Fruit fly (Drosophila melanogaster): ENCODE results near the gene Cpr72Ec.

The Cpr72Ec gene

dm6 chr3L:16359795-16360194 lies 7.3 kb downstream of the Cpr72Ec start:
- TF ChIP-seq rgr (GFP tag; optimal IDR thresholded peaks at IDR 0.05) (peak; percentile 16), OdsH (GFP tag; optimal IDR thresholded peaks at IDR 0.05) (no peak), Hr83 (GFP tag; optimal IDR thresholded peaks at IDR 0.05; ENCODE audit: poor library complexity, severe bottlenecking) (peak; percentile 1), brk (GFP tag; optimal IDR thresholded peaks at IDR 0.05) (peak; percentile 1)

- TF ChIP-seq Hr78 (GFP tag; optimal IDR thresholded peaks at IDR 0.05) (no peak), foxo (GFP tag; optimal IDR thresholded peaks at IDR 0.05) (no peak), CG32264 (GFP tag; optimal IDR thresholded peaks at IDR 0.05) (no peak), Dif (GFP tag; optimal IDR thresholded peaks at IDR 0.05; ENCODE audit: partially characterized antibody) (no peak), GATAd (GFP tag; optimal IDR thresholded peaks at IDR 0.05) (no peak), jim (GFP tag; optimal IDR thresholded peaks at IDR 0.05) (no peak)
These were observed 7.9 kb downstream of the Cpr72Ec start, which contains the start of gene ringer for dm6 chr3L:16359219-16359748. Gene ringer, minus strand, starts transcription at chr3L:16359428.

dm6 chr3L:16357860-16358259 lies 9.3 kb downstream of the Cpr72Ec start:
- TF ChIP-seq Mio (GFP tag; optimal IDR thresholded peaks at IDR 0.05), result no peak
- no peak for TF ChIP-seq CG32264 (GFP tag; optimal IDR thresholded peaks at IDR 0.05)

dm6 chr3L:16357187-16357728 lies 9.9 kb downstream of the Cpr72Ec start:
- TF ChIP-seq OdsH (GFP tag; optimal IDR thresholded peaks at IDR 0.05) (no peak), CG9705 (GFP tag; optimal IDR thresholded peaks at IDR 0.05) (no peak), tai (GFP tag; optimal IDR thresholded peaks at IDR 0.05) (no peak), ey (GFP tag; optimal IDR thresholded peaks at IDR 0.05) (no peak), Rel (GFP tag; optimal IDR thresholded peaks at IDR 0.05) (no peak), Rel (tag; optimal IDR thresholded peaks at IDR 0.05) (no peak), rgr (GFP tag; optimal IDR thresholded peaks at IDR 0.05) (no peak), brk (GFP tag; optimal IDR thresholded peaks at IDR 0.05) (no peak), Sp1 (GFP tag; optimal IDR thresholded peaks at IDR 0.05) (no peak), Dif (GFP tag; optimal IDR thresholded peaks at IDR 0.05; ENCODE audit: partially characterized antibody) (no peak), dsf (GFP tag; optimal IDR thresholded peaks at IDR 0.05; ENCODE audit: borderline replicate concordance) (no peak), N (GFP tag; optimal IDR thresholded peaks at IDR 0.05) (no peak), sage (GFP tag; optimal IDR thresholded peaks at IDR 0.05) (no peak), h (GFP tag; optimal IDR thresholded peaks at IDR 0.05) (no peak), Mio (GFP tag; optimal IDR thresholded peaks at IDR 0.05) (no peak)

- TF ChIP-seq psq (GFP tag; optimal IDR thresholded peaks at IDR 0.05) (no peak), Vsx2 (GFP tag; optimal IDR thresholded peaks at IDR 0.05; ENCODE audit: partially characterized antibody) (peak; percentile 84), Dif (GFP tag; optimal IDR thresholded peaks at IDR 0.05; ENCODE audit: partially characterized antibody) (peak; percentile 27), usp (GFP tag; optimal IDR thresholded peaks at IDR 0.05) (no peak), Hnf4 (GFP tag; optimal IDR thresholded peaks at IDR 0.05) (no peak)
These were observed 10.9 kb downstream of the Cpr72Ec start for dm6 chr3L:16356171-16356765.

- no peak for TF ChIP-seq psq (GFP tag; optimal IDR thresholded peaks at IDR 0.05)
- TF ChIP-seq br (GFP tag; optimal IDR thresholded peaks at IDR 0.05), result no peak
- no peak for TF ChIP-seq N (GFP tag; optimal IDR thresholded peaks at IDR 0.05)
- no peak for TF ChIP-seq fru (GFP tag; optimal IDR thresholded peaks at IDR 0.05)
- TF ChIP-seq pan (optimal IDR thresholded peaks at IDR 0.05), result no peak
- TF ChIP-seq Mio (GFP tag; optimal IDR thresholded peaks at IDR 0.05), result no peak
- no peak for TF ChIP-seq Jra (GFP tag; optimal IDR thresholded peaks at IDR 0.05)
- TF ChIP-seq foxo (GFP tag; optimal IDR thresholded peaks at IDR 0.05), result no peak
- TF ChIP-seq Hnf4 (GFP tag; optimal IDR thresholded peaks at IDR 0.05), result no peak
- no peak for TF ChIP-seq dmrt93B (GFP tag; optimal IDR thresholded peaks at IDR 0.05)
- no peak for TF ChIP-seq Dfd (GFP tag; optimal IDR thresholded peaks at IDR 0.05)
- no peak for TF ChIP-seq woc (GFP tag; optimal IDR thresholded peaks at IDR 0.05)
These were observed 12.9 kb downstream of the Cpr72Ec start, which contains the start of gene Pdh for dm6 chr3L:16354197-16354596. Gene Pdh, minus strand, starts transcription at chr3L:16354297.

Data from whole organism, wandering third instar larva.